Worm (Caenorhabditis elegans): ENCODE results near the gene ZC116.1.
A peak's percentile ranks its signal among the peaks of the same experiment; 100 is the strongest.

ZC116.1 gene

ce11 chrV:12599510-12600242 is 9.9 kb upstream of the ZC116.1 start, which contains the start of gene C14C10.5:
Gene C14C10.5 (plus strand): TSS chrV:12600192.
- peak in 1 of 2 experiments; percentile 42 for TF ChIP-seq lsy-2 (tag; optimal IDR thresholded peaks at IDR 0.05)
- peak; percentile 65 for TF ChIP-seq skn-1 (tag; optimal IDR thresholded peaks at IDR 0.05)
- TF ChIP-seq efl-1 (optimal IDR thresholded peaks at IDR 0.05): no peak
- TF ChIP-seq efl-1 (GFP tag; optimal IDR thresholded peaks at IDR 0.05 in 1 of 2): peak in 1 of 2 experiments; percentile 62
- no peak for TF ChIP-seq pqm-1 (tag; optimal IDR thresholded peaks at IDR 0.05)
- peak; percentile 14 for TF ChIP-seq nhr-20 (tag; optimal IDR thresholded peaks at IDR 0.05)
- TF ChIP-seq elt-3 (tag; optimal IDR thresholded peaks at IDR 0.05): no peak
- no peak for TF ChIP-seq ceh-8 (GFP tag; optimal IDR thresholded peaks at IDR 0.05)
- peak; percentile 10 for TF ChIP-seq nhr-47 (tag; optimal IDR thresholded peaks at IDR 0.05)
- peak; percentile 9 for TF ChIP-seq snu-23 (GFP tag; optimal IDR thresholded peaks at IDR 0.05)
- TF ChIP-seq lin-14 (GFP tag; optimal IDR thresholded peaks at IDR 0.05): peak; percentile 19
- peak; percentile 51 for TF ChIP-seq dsc-1 (tag; optimal IDR thresholded peaks at IDR 0.05)
- TF ChIP-seq ces-1 (GFP tag; optimal IDR thresholded peaks at IDR 0.05): no peak
- TF ChIP-seq nhr-85 (tag): peak; percentile 37
- TF ChIP-seq lin-35 (GFP tag; optimal IDR thresholded peaks at IDR 0.05): peak in 1 of 2 experiments; percentile 19

ce11 chrV:12601835-12602234 is 7.8 kb upstream of the ZC116.1 start:
- TF ChIP-seq fkh-8 (tag; optimal IDR thresholded peaks at IDR 0.05): no peak
- no peak for TF ChIP-seq fkh-10 (GFP tag; optimal IDR thresholded peaks at IDR 0.05)
- TF ChIP-seq isw-1 (GFP tag; IDR thresholded peaks at IDR 0.05): no peak
- no peak for TF ChIP-seq nhr-77 (tag; optimal IDR thresholded peaks at IDR 0.05)
- TF ChIP-seq ama-1 (optimal IDR thresholded peaks at IDR 0.05): no peak
- TF ChIP-seq lin-35 (GFP tag; optimal IDR thresholded peaks at IDR 0.05): no peak
- no peak for TF ChIP-seq rnt-1 (tag; optimal IDR thresholded peaks at IDR 0.05)
- no peak for TF ChIP-seq aha-1 (tag; optimal IDR thresholded peaks at IDR 0.05)
- TF ChIP-seq unc-130 (tag; optimal IDR thresholded peaks at IDR 0.05): no peak
- TF ChIP-seq vab-15 (tag; optimal IDR thresholded peaks at IDR 0.05): no peak
- TF ChIP-seq snpc-4 (tag; optimal IDR thresholded peaks at IDR 0.05): no peak
- no peak for TF ChIP-seq zag-1 (tag; optimal IDR thresholded peaks at IDR 0.05)
- no peak for TF ChIP-seq unc-86 (tag; optimal IDR thresholded peaks at IDR 0.05)
- TF ChIP-seq pqm-1 (tag; optimal IDR thresholded peaks at IDR 0.05): no peak
- no peak for TF ChIP-seq sox-4 (tag; optimal IDR thresholded peaks at IDR 0.05)
- TF ChIP-seq sptf-1 (tag; optimal IDR thresholded peaks at IDR 0.05): no peak
- TF ChIP-seq lsy-2 (tag; optimal IDR thresholded peaks at IDR 0.05): no peak
- TF ChIP-seq grh-1 (GFP tag; IDR thresholded peaks at IDR 0.05): no peak

ce11 chrV:12607113-12607512 is 2.5 kb upstream of the ZC116.1 start, which contains the start of gene erg-28:
Gene erg-28 (plus strand): TSS chrV:12607413.
- TF ChIP-seq egl-13 (tag; optimal IDR thresholded peaks at IDR 0.05) (no peak), mab-9 (GFP tag; IDR thresholded peaks at IDR 0.05) (no peak), snu-23 (GFP tag; optimal IDR thresholded peaks at IDR 0.05) (no peak), isw-1 (GFP tag; IDR thresholded peaks at IDR 0.05) (no peak), unc-30 (tag; optimal IDR thresholded peaks at IDR 0.05) (no peak)

ce11 chrV:12608857-12609256 is 769 bp upstream of the ZC116.1 start, which contains the start of gene ZC116.5:
Gene ZC116.5 (minus strand): TSS chrV:12608957.
- no peak for TF ChIP-seq fkh-10 (GFP tag; optimal IDR thresholded peaks at IDR 0.05)

- TF ChIP-seq nhr-12 (tag; optimal IDR thresholded peaks at IDR 0.05) (no peak), skn-1 (tag; optimal IDR thresholded peaks at IDR 0.05) (no peak), xbp-1 (tag; optimal IDR thresholded peaks at IDR 0.05) (no peak), aha-1 (tag; optimal IDR thresholded peaks at IDR 0.05) (no peak), elt-3 (tag; optimal IDR thresholded peaks at IDR 0.05) (no peak), pax-3 (tag; optimal IDR thresholded peaks at IDR 0.05) (no peak), lin-35 (GFP tag; optimal IDR thresholded peaks at IDR 0.05) (no peak), sup-37 (GFP tag; optimal IDR thresholded peaks at IDR 0.05) (no peak)
Measured at ce11 chrV:12611029-12611428, 1.4 kb downstream of the ZC116.1 start, which contains the start of gene cubn-1. Gene cubn-1 (plus strand): TSS chrV:12611329.

All from whole organism, L1 larva.